Worm (Caenorhabditis elegans) whole organism, young adult: ENCODE results near the gene Y43E12A.2.

Experiments used
- B0035.1 ChIP-seq: sonication (generic microtip); optimal IDR thresholded peaks from 2 replicates; lab custom pipeline; 2016; ENCODE audit warnings: missing genetic modification characterization, mild to moderate bottlenecking, missing compliant biosample characterization, missing genotype, missing genetic modification reagents
- F10E7.11 ChIP-seq: sonication (generic microtip); optimal IDR thresholded peaks from 2 replicates; lab custom pipeline; 2017; ENCODE audit warnings: mild to moderate bottlenecking, missing genetic modification characterization, moderate library complexity, missing compliant biosample characterization
- unc-62 ChIP-seq: fragments of 150-350 bp; optimal IDR thresholded peaks from 2 replicates; lab custom pipeline; 2014; ENCODE audit warnings: missing biosample characterization, missing genetic modification reagents, missing genetic modification characterization
- ztf-18 ChIP-seq: sonication (generic microtip); optimal IDR thresholded peaks from 2 replicates; lab custom pipeline; 2016; ENCODE audit warnings: missing genotype, mild to moderate bottlenecking, missing genetic modification characterization, missing compliant biosample characterization

DNA sequence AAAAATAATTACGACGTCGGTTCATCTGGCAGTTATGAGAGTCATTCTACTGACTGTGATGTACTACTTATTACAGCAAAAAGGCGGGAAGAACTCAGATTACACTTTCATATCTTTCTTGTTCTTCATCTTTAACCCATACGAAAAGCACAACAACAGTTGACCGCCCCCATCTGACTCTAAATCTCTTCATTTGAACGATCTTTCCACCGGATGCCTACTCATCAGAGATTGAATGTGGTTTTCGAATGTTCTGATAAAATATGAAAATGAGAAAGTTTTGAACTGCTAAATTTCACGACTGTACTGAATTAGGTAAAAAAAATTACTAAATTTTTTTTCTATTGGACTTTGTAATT is 23.7 kb upstream of the Y43E12A.2 start, which contains the start of gene sri-19:
- TF ChIP-seq unc-62 (GFP tag; lab: Kevin White, UChicago) (no peak), ztf-18 (tag; lab: Kevin White, UChicago) (no peak), B0035.1 (no peak), F10E7.11 (tag; lab: Kevin White, UChicago) (no peak)
